Fruit fly (Drosophila melanogaster) whole organism, embryonic: ENCODE measurements around the gene CG2854.

Experiments
- ATbp ChIP-seq: fragments of 200-800 bp; sonication (Bioruptor generic); optimal IDR thresholded peaks from 2 replicates; lab custom pipeline; 2017; ENCODE audit warnings: missing biosample characterization, mild to moderate bottlenecking, missing genetic modification characterization, missing genetic modification reagents
- Aef1 ChIP-seq: fragments of 200-800 bp; sonication (Bioruptor generic); IDR thresholded peaks from 3 replicates; pipeline ENCODE4 v1.3.6; 2022; ENCODE audit warnings: missing biosample characterization, missing genetic modification characterization
- CG10209 ChIP-seq: fragments of 200-800 bp; sonication (Bioruptor generic); optimal IDR thresholded peaks from 3 replicates; lab custom pipeline; 2017; ENCODE audit warnings: missing biosample characterization, mild to moderate bottlenecking, missing genetic modification characterization, missing genetic modification reagents
- CG10274 ChIP-seq: fragments of 200-800 bp; sonication (Bioruptor generic); optimal IDR thresholded peaks from 3 replicates; lab custom pipeline; 2017; ENCODE audit warnings: missing biosample characterization, mild to moderate bottlenecking, missing genetic modification characterization
- CG10321 ChIP-seq: fragments of 200-800 bp; sonication (Bioruptor generic); IDR thresholded peaks from 2 replicates; pipeline ENCODE4 v1.3.6; 2022; ENCODE audit warnings: missing biosample characterization, missing genetic modification characterization
- CG10654 ChIP-seq: fragments of 200-800 bp; sonication (Bioruptor generic); optimal IDR thresholded peaks from 2 replicates; lab custom pipeline; 2016; ENCODE audit warnings: missing biosample characterization, missing genetic modification characterization
- CG11085 ChIP-seq: fragments of 200-800 bp; sonication (Bioruptor generic); IDR thresholded peaks from 2 replicates; pipeline ENCODE4 v1.3.6; 2022; ENCODE audit warnings: missing biosample characterization, missing genetic modification characterization
- CG11093 ChIP-seq: fragments of 200-800 bp; sonication (Bioruptor generic); IDR thresholded peaks from 3 replicates; pipeline ENCODE4 v1.3.6; 2022; ENCODE audit warnings: missing biosample characterization, missing genetic modification characterization
- CG12155 ChIP-seq: fragments of 200-800 bp; sonication (Bioruptor generic); optimal IDR thresholded peaks from 3 replicates; lab custom pipeline; 2016; ENCODE audit warnings: missing biosample characterization, missing genetic modification characterization
- CG12236 ChIP-seq: fragments of 200-800 bp; sonication (Bioruptor generic); optimal IDR thresholded peaks from 2 replicates; lab custom pipeline; 2016; ENCODE audit warnings: missing biosample characterization, missing genetic modification characterization
- CG12659 ChIP-seq: fragments of 200-800 bp; sonication (Bioruptor generic); optimal IDR thresholded peaks from 3 replicates; lab custom pipeline; 2017; ENCODE audit warnings: mild to moderate bottlenecking, missing biosample characterization, missing genetic modification reagents, missing genetic modification characterization
- CG12942 ChIP-seq: fragments of 200-800 bp; sonication (Bioruptor generic); optimal IDR thresholded peaks from 3 replicates; lab custom pipeline; 2016; ENCODE audit warnings: missing biosample characterization, missing genetic modification characterization
- CG13123 ChIP-seq: fragments of 200-800 bp; sonication (Bioruptor generic); optimal IDR thresholded peaks from 2 replicates; lab custom pipeline; 2016; ENCODE audit warnings: missing biosample characterization, missing genetic modification characterization
- CG14860 ChIP-seq: fragments of 200-800 bp; sonication (Bioruptor generic); IDR thresholded peaks from 3 replicates; pipeline ENCODE4 v1.3.6; 2022; ENCODE audit warnings: missing biosample characterization, missing genetic modification characterization; ENCODE audit not compliant: partially characterized antibody
- CG15073 ChIP-seq: fragments of 200-800 bp; sonication (Bioruptor generic); optimal IDR thresholded peaks from 2 replicates; lab custom pipeline; 2016; ENCODE audit warnings: missing biosample characterization, missing genetic modification characterization
- CG15514 ChIP-seq: fragments of 200-800 bp; sonication (Bioruptor generic); optimal IDR thresholded peaks from 3 replicates; lab custom pipeline; 2017; ENCODE audit warnings: missing biosample characterization, missing genetic modification characterization, mild to moderate bottlenecking, moderate library complexity, missing genetic modification reagents
- CG1603 ChIP-seq: fragments of 200-800 bp; sonication (Bioruptor generic); optimal IDR thresholded peaks from 2 replicates; lab custom pipeline; 2019; ENCODE audit warnings: missing biosample characterization, mild to moderate bottlenecking, missing genetic modification characterization, moderate library complexity
- CG16863 ChIP-seq: fragments of 200-800 bp; sonication (Bioruptor generic); optimal IDR thresholded peaks from 3 replicates; lab custom pipeline; 2016; ENCODE audit warnings: missing biosample characterization, missing genetic modification characterization
- CG17361 ChIP-seq: fragments of 200-800 bp; sonication (Bioruptor generic); IDR thresholded peaks from 3 replicates; pipeline ENCODE4 v1.3.6; 2022; ENCODE audit warnings: missing biosample characterization, missing genetic modification characterization
- CG2116 ChIP-seq: fragments of 200-800 bp; sonication (Bioruptor generic); optimal IDR thresholded peaks from 3 replicates; lab custom pipeline; 2018; ENCODE audit warnings: missing biosample characterization, mild to moderate bottlenecking, missing genetic modification characterization
- CG30403 ChIP-seq: fragments of 200-800 bp; sonication (Bioruptor generic); optimal IDR thresholded peaks from 3 replicates; lab custom pipeline; 2016; ENCODE audit warnings: missing biosample characterization, missing genetic modification characterization
- CG34422 ChIP-seq: fragments of 200-800 bp; sonication (Bioruptor generic); IDR thresholded peaks from 3 replicates; pipeline ENCODE4 v1.3.6; 2022; ENCODE audit warnings: missing biosample characterization, missing genetic modification characterization
- CG4617 ChIP-seq: fragments of 200-800 bp; sonication (Bioruptor generic); optimal IDR thresholded peaks from 3 replicates; lab custom pipeline; 2016; ENCODE audit warnings: missing biosample characterization, missing genetic modification characterization, borderline replicate concordance
- CG4730 ChIP-seq: fragments of 200-800 bp; sonication (Bioruptor generic); IDR thresholded peaks from 2 replicates; pipeline ENCODE4 v1.3.6; 2022; ENCODE audit warnings: missing biosample characterization, missing genetic modification characterization
- CG7928 ChIP-seq: fragments of 200-800 bp; sonication (Bioruptor generic); optimal IDR thresholded peaks from 2 replicates; lab custom pipeline; 2017; ENCODE audit warnings: missing biosample characterization, mild to moderate bottlenecking, missing genetic modification characterization
- CrebB ChIP-seq: fragments of 200-800 bp; sonication (Bioruptor generic); optimal IDR thresholded peaks from 3 replicates; lab custom pipeline; 2018; ENCODE audit warnings: missing biosample characterization, mild to moderate bottlenecking, missing genetic modification characterization
- Ets65A ChIP-seq: fragments of 200-800 bp; sonication (Bioruptor generic); peaks from one replicate; lab custom pipeline; 2016; ENCODE audit warnings: missing biosample characterization, missing genetic modification characterization
- NC2α ChIP-seq: fragments of 200-800 bp; sonication (Bioruptor generic); optimal IDR thresholded peaks from 2 replicates; lab custom pipeline; 2016; ENCODE audit warnings: missing biosample characterization, missing genetic modification characterization
- Opbp ChIP-seq: fragments of 200-800 bp; sonication (Bioruptor generic); IDR thresholded peaks from 3 replicates; pipeline ENCODE4 v1.3.6; 2022; ENCODE audit warnings: missing biosample characterization, missing genetic modification characterization; ENCODE audit not compliant: partially characterized antibody
- Six4 ChIP-seq: fragments of 200-800 bp; sonication (Bioruptor generic); optimal IDR thresholded peaks from 2 replicates; lab custom pipeline; 2016; ENCODE audit warnings: missing biosample characterization, missing genetic modification characterization
- Usf ChIP-seq: fragments of 200-800 bp; sonication (Bioruptor generic); optimal IDR thresholded peaks from 2 replicates; lab custom pipeline; 2017; ENCODE audit warnings: missing genotype, missing biosample characterization, missing genetic modification characterization
- bab2 ChIP-seq: fragments of 200-800 bp; sonication (Bioruptor generic); optimal IDR thresholded peaks from 2 replicates; lab custom pipeline; 2016; ENCODE audit warnings: missing biosample characterization, missing genetic modification characterization
- bbx ChIP-seq: fragments of 200-800 bp; sonication (Bioruptor generic); IDR thresholded peaks from 2 replicates; pipeline ENCODE4 v1.3.6; 2022; ENCODE audit warnings: missing biosample characterization, missing genetic modification characterization; ENCODE audit not compliant: partially characterized antibody
- br ChIP-seq: fragments of >200 bp; optimal IDR thresholded peaks from 2 replicates; lab custom pipeline; 2017
- dati ChIP-seq: fragments of 200-800 bp; sonication (Bioruptor generic); IDR thresholded peaks from 2 replicates; pipeline ENCODE4 v1.3.6; 2022; ENCODE audit warnings: missing biosample characterization, missing genetic modification characterization
- en ChIP-seq: fragments of 200-800 bp; sonication (Bioruptor generic); optimal IDR thresholded peaks from 2 replicates; lab custom pipeline; 2016; ENCODE audit warnings: missing biosample characterization, missing genetic modification characterization
- fd102C ChIP-seq: fragments of 200-800 bp; sonication (Bioruptor generic); optimal IDR thresholded peaks from 2 replicates; lab custom pipeline; 2018; ENCODE audit warnings: missing biosample characterization, mild to moderate bottlenecking, missing genetic modification characterization, moderate library complexity
- gem ChIP-seq: fragments of 200-800 bp; sonication (Bioruptor generic); optimal IDR thresholded peaks from 2 replicates; lab custom pipeline; 2019; ENCODE audit warnings: missing biosample characterization, mild to moderate bottlenecking, missing genetic modification characterization, moderate library complexity
- h ChIP-seq: fragments of >200 bp; optimal IDR thresholded peaks from 2 replicates; lab custom pipeline; 2017
- hkb ChIP-seq, 2 experiments: fragments of 200-800 bp in 1 of 2; fragments of >200 bp in 1 of 2; sonication (Bioruptor generic) in 1 of 2; IDR thresholded peaks in 1 of 2; optimal IDR thresholded peaks in 1 of 2; 2 replicates each; pipeline versions ENCODE4 v1.3.6 to Lab custom; 2017 to 2022; ENCODE audit warnings: missing biosample characterization in 1 of 2, missing genetic modification characterization in 1 of 2
- knrl ChIP-seq: fragments of 200-800 bp; sonication (Bioruptor generic); IDR thresholded peaks from 3 replicates; pipeline ENCODE4 v1.3.6; 2022; ENCODE audit warnings: missing biosample characterization, missing genetic modification characterization; ENCODE audit not compliant: partially characterized antibody
- lab ChIP-seq: fragments of 200-800 bp; sonication (Bioruptor generic); optimal IDR thresholded peaks from 3 replicates; lab custom pipeline; 2017; ENCODE audit warnings: missing biosample characterization, missing genetic modification characterization, mild to moderate bottlenecking, moderate library complexity, missing genetic modification reagents
- mam ChIP-seq: fragments of 200-800 bp; sonication (Bioruptor generic); optimal IDR thresholded peaks from 3 replicates; lab custom pipeline; 2016; ENCODE audit warnings: missing biosample characterization, missing genetic modification characterization
- scrt ChIP-seq: fragments of 200-800 bp; sonication (Bioruptor generic); optimal IDR thresholded peaks from 2 replicates; lab custom pipeline; 2018; ENCODE audit warnings: missing biosample characterization, mild to moderate bottlenecking, missing genetic modification characterization, moderate library complexity
- seq ChIP-seq: fragments of 200-800 bp; sonication (Bioruptor generic); IDR thresholded peaks from 2 replicates; pipeline ENCODE4 v1.3.6; 2022; ENCODE audit warnings: missing biosample characterization, missing genetic modification characterization
- sim ChIP-seq: fragments of 200-800 bp; sonication (Bioruptor generic); IDR thresholded peaks from 2 replicates; pipeline ENCODE4 v1.3.6; 2022; ENCODE audit warnings: missing biosample characterization, missing genetic modification characterization
- stc ChIP-seq: fragments of 200-800 bp; sonication (Bioruptor generic); IDR thresholded peaks from 2 replicates; pipeline ENCODE4 v1.3.6; 2022; ENCODE audit warnings: missing biosample characterization, missing genetic modification characterization
- trh ChIP-seq: fragments of 200-800 bp; sonication (Bioruptor generic); optimal IDR thresholded peaks from 2 replicates; lab custom pipeline; 2016; ENCODE audit warnings: missing biosample characterization, missing genetic modification characterization
- vvl ChIP-seq: fragments of 200-800 bp; sonication (Bioruptor generic); IDR thresholded peaks from 2 replicates; pipeline ENCODE4 v1.3.6; 2022; ENCODE audit warnings: missing biosample characterization, missing genetic modification characterization
- zfh1 ChIP-seq: fragments of 200-800 bp; sonication (Bioruptor generic); IDR thresholded peaks from 3 replicates; pipeline ENCODE4 v1.3.6; 2022; ENCODE audit warnings: missing biosample characterization, missing genetic modification characterization

Gene CG2854

DNA sequence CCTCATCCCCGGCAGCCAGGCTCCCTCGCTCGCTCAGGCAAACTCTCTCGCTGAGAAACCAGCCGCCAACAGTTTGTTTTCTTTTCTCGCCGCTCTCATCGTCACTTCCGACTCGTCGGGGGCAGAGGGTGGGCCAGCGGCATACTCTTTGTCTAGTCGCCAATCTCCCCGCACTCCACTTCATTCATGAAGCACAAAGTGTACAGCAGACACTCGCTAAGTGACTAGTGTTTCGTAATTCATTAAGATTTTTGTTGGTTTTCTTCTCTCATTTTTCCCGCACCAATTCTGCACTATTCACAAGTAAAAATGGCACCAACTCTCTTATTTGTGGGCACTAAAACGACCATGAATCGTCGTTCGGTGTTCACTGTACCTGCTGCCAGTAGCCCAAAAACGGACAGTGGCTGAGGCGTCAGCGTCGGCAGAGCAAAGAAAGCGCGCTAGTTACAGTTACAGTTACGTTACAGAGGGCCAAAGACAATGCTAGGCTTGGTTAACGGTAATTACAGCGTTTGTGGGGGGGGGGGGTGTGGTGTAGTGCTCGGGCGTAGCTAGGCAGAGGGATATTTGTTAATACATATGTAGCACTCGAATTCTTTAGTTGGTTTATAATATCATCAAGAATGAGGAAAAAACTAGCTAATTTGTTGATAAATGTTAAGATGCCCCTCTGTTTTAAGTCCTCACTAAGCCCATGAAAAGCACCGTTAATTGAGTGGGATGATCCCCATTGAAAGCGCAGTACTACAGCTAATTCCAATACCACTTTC is 29.3 kb upstream of the CG2854 start (continued):
- TF ChIP-seq CG30403: peak; percentile 99
- TF ChIP-seq CG4730 (GFP tag; lab: Robert Waterston, UW): peak; percentile 98
- peak; percentile 99 for TF ChIP-seq vvl (GFP tag; lab: Robert Waterston, UW)
- peak; percentile 98 for TF ChIP-seq NC2α (GFP tag; lab: Kevin White, UChicago)
- TF ChIP-seq stc (GFP tag; lab: Robert Waterston, UW): peak; percentile 98
- peak; percentile 95 for TF ChIP-seq Usf
- TF ChIP-seq gem (tag; lab: Kevin White, UChicago): peak; percentile 99
- peak; percentile 99 for TF ChIP-seq CG4617 (GFP tag; lab: Kevin White, UChicago)
- TF ChIP-seq mam (GFP tag; lab: Kevin White, UChicago): peak; percentile 99
- no peak for TF ChIP-seq br (lab: Kevin White, UChicago)
- TF ChIP-seq fd102C (GFP tag; lab: Kevin White, UChicago): peak; percentile 89
- TF ChIP-seq h (lab: Kevin White, UChicago): no peak
- peak; percentile 98 for TF ChIP-seq CG12236
- TF ChIP-seq seq (GFP tag; lab: Robert Waterston, UW): peak; percentile 99
- TF ChIP-seq CG11093: peak; percentile 98
- TF ChIP-seq zfh1 (GFP tag; lab: Robert Waterston, UW): peak; percentile 99
- TF ChIP-seq scrt: peak; percentile 96
- TF ChIP-seq CG15073 (GFP tag; lab: Kevin White, UChicago): peak; percentile 84
- TF ChIP-seq bbx: no peak; the same call in 1 of the 2 replicates
- no peak for TF ChIP-seq CG14860 (GFP tag; lab: Robert Waterston, UW)
- TF ChIP-seq CG10654 (GFP tag; lab: Kevin White, UChicago): peak; percentile 99
- TF ChIP-seq dati: peak; percentile 96
- peak; percentile 99 for TF ChIP-seq lab
- TF ChIP-seq CG34422 (GFP tag; lab: Robert Waterston, UW): peak; percentile 99
- TF ChIP-seq ATbp: peak; percentile 99
- TF ChIP-seq CrebB (tag; lab: Kevin White, UChicago): peak; percentile 98
- peak; percentile 94 for TF ChIP-seq CG10274
- peak; percentile 93 for TF ChIP-seq sim (GFP tag; lab: Robert Waterston, UW)
- peak; percentile 94 for TF ChIP-seq CG11085 (GFP tag; lab: Robert Waterston, UW)
- peak; percentile 98 for TF ChIP-seq CG13123 (GFP tag; lab: Kevin White, UChicago)
- peak; percentile 94 for TF ChIP-seq CG15514 (GFP tag; lab: Kevin White, UChicago)
- TF ChIP-seq Six4 (GFP tag; lab: Kevin White, UChicago): peak; percentile 99
- TF ChIP-seq bab2 (GFP tag; lab: Kevin White, UChicago): peak; percentile 99
- TF ChIP-seq CG12659: peak; percentile 99
- peak; percentile 99 for TF ChIP-seq CG1603
- TF ChIP-seq CG12942 (GFP tag; lab: Kevin White, UChicago): peak; percentile 99
- TF ChIP-seq Aef1 (GFP tag; lab: Robert Waterston, UW): peak; percentile 99
- peak; percentile 84 for TF ChIP-seq CG2116 (GFP tag; lab: Kevin White, UChicago)
- peak; percentile 97 for TF ChIP-seq CG12155 (GFP tag; lab: Kevin White, UChicago)
- peak; percentile 77 for TF ChIP-seq CG7928
- TF ChIP-seq en (GFP tag; lab: Kevin White, UChicago): peak; percentile 98
- peak; percentile 96 for TF ChIP-seq trh (GFP tag; lab: Kevin White, UChicago)
- TF ChIP-seq knrl (GFP tag; lab: Robert Waterston, UW): no peak
- no peak for TF ChIP-seq hkb (optimal IDR thresholded peaks at IDR 0.05; lab: Kevin White, UChicago)
- peak; percentile 99 for TF ChIP-seq hkb (GFP tag; IDR thresholded peaks at IDR 0.05; lab: Robert Waterston, UW)
- TF ChIP-seq CG17361 (GFP tag; lab: Robert Waterston, UW): peak; percentile 97
- TF ChIP-seq Ets65A (GFP tag; lab: Kevin White, UChicago): peak; percentile 100
- peak; percentile 99 for TF ChIP-seq CG16863 (GFP tag; lab: Kevin White, UChicago)
- TF ChIP-seq Opbp (GFP tag; lab: Robert Waterston, UW): no peak
- TF ChIP-seq CG10209: peak; percentile 98
- TF ChIP-seq CG10321 (GFP tag; lab: Robert Waterston, UW): peak; percentile 81
